Fruit fly (Drosophila melanogaster): ENCODE results near the gene CG14971.

DNA sequence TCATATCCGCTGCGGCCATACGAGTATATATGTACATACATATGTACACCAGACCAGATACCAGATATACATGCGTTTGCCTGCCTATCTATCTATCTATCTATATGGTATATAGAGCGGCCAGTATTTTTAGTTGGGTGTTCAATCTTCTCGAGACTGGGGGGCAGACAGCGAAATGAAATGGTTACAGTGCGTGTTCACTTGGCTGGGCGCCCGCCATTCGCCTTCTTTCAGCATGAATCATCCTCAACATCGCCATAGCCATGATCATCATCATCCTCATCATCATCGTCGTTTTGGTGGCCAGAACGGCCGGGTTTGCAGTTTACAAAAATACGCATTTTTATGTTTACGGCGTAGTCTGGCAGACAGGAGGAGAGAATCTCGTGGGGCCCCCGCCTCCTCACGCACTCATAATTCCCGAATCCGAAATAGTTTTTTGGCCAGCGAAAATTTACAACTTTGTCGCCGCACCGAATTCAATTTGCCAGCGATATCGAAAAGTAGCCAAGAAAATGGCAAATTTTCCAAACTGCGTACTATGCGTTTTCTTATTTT, 15.0 kb downstream of the CG14971 start:
- TF ChIP-seq ttk (optimal IDR thresholded peaks at IDR 0.05) (no peak), insv (optimal IDR thresholded peaks at IDR 0.05) (no peak), Sin3A (optimal IDR thresholded peaks at IDR 0.05) (no peak), psq (optimal IDR thresholded peaks at IDR 0.05) (no peak)

Measured in Kc167 (cell line).